Fruit fly (Drosophila melanogaster) whole organism: ENCODE measurements around the gene CG14096.

Experiments used
- CG8478 ChIP-seq: fragments of >200 bp; optimal IDR thresholded peaks from 2 replicates; lab custom pipeline; 2018; ENCODE audit warnings: inconsistent platforms
- Dll ChIP-seq: fragments of >200 bp; optimal IDR thresholded peaks from 2 replicates; lab custom pipeline; 2017
- EcR ChIP-seq, 2 experiments: fragments of >200 bp; optimal IDR thresholded peaks; 2 replicates each; lab custom pipeline; 2017; ENCODE audit warnings: missing biosample characterization in 2 of 2, missing genetic modification characterization in 2 of 2, missing genetic modification reagents in 2 of 2
- psq ChIP-seq: fragments of >200 bp; optimal IDR thresholded peaks from 2 replicates; lab custom pipeline; 2017
- usp ChIP-seq: fragments of >200 bp; optimal IDR thresholded peaks from 2 replicates; lab custom pipeline; 2017; ENCODE audit warnings: missing biosample characterization, missing genetic modification characterization, mixed read lengths

- TF ChIP-seq Dll (lab: Kevin White, UChicago) (no peak), CG8478 (lab: Kevin White, UChicago) (no peak), psq (lab: Kevin White, UChicago) (no peak), usp (GFP tag; lab: Kevin White, UChicago) (no peak), EcR (GFP tag; optimal IDR thresholded peaks at IDR 0.05; lab: Kevin White, UChicago) (no peak)
Measured at dm6 chr3L:19497623-19498022, 30.7 kb upstream of the CG14096 start, which contains the start of gene CG9449.
